Worm (Caenorhabditis elegans) whole organism, L2 larva: Measurements from ENCODE around the gene srh-112.
"Not testable (repeated sequence)": the region's sequence is repeated elsewhere in the genome, so short reads cannot be mapped to it uniquely, and the experiment has no call there.

ENCODE experiments used
- C34F6.9 ChIP-seq: fragments of 150-350 bp; optimal IDR thresholded peaks from 2 replicates; lab custom pipeline; 2014; ENCODE audit warnings: missing biosample characterization, missing genetic modification characterization
- F13H6.1 ChIP-seq: sonication (generic microtip); optimal IDR thresholded peaks from 2 replicates; lab custom pipeline; 2016; ENCODE audit warnings: missing genetic modification characterization, missing compliant biosample characterization
- R02D3.7 ChIP-seq: fragments of 150-350 bp; optimal IDR thresholded peaks from 2 replicates; lab custom pipeline; 2014; ENCODE audit warnings: missing biosample characterization, missing genetic modification characterization
- Y55F3AM.14 ChIP-seq: fragments of 200-800 bp; sonication (Bioruptor generic); optimal IDR thresholded peaks from 2 replicates; lab custom pipeline; 2018; ENCODE audit warnings: mild to moderate bottlenecking, missing genetic modification characterization, missing compliant biosample characterization
- ZK546.5 ChIP-seq: sonication (generic microtip); optimal IDR thresholded peaks from 2 replicates; lab custom pipeline; 2017; ENCODE audit warnings: missing biosample characterization, missing genetic modification characterization
- alr-1 ChIP-seq: fragments of 150-350 bp; optimal IDR thresholded peaks from 2 replicates; lab custom pipeline; 2014; ENCODE audit warnings: missing biosample characterization, missing genetic modification characterization
- ama-1 ChIP-seq: fragments of 150-350 bp; optimal IDR thresholded peaks from 2 replicates; lab custom pipeline; 2018; ENCODE audit warnings: inconsistent platforms
- blmp-1 ChIP-seq: sonication (generic microtip); optimal IDR thresholded peaks from 2 replicates; lab custom pipeline; 2017; ENCODE audit warnings: missing genetic modification characterization, mild to moderate bottlenecking, missing compliant biosample characterization, antibody characterized with exemption, moderate library complexity; ENCODE audit not compliant: insufficient read depth
- ceh-16 ChIP-seq: fragments of 150-350 bp; optimal IDR thresholded peaks from 2 replicates; lab custom pipeline; 2014; ENCODE audit warnings: missing biosample characterization, missing genetic modification characterization
- ceh-82 ChIP-seq: fragments of 150-350 bp; optimal IDR thresholded peaks from 2 replicates; lab custom pipeline; 2014; ENCODE audit warnings: missing biosample characterization, missing genetic modification characterization
- egl-27 ChIP-seq: sonication (generic microtip); optimal IDR thresholded peaks from 3 replicates; lab custom pipeline; 2017; ENCODE audit warnings: missing biosample characterization, missing genetic modification reagents, missing genetic modification characterization
- elt-1 ChIP-seq: fragments of 150-350 bp; optimal IDR thresholded peaks from 2 replicates; lab custom pipeline; 2014; ENCODE audit warnings: missing biosample characterization, missing genetic modification characterization
- elt-3 ChIP-seq: sonication (generic microtip); optimal IDR thresholded peaks from 2 replicates; lab custom pipeline; 2017; ENCODE audit warnings: missing biosample characterization, missing genetic modification characterization
- fos-1 ChIP-seq: fragments of 150-350 bp; optimal IDR thresholded peaks from 2 replicates; lab custom pipeline; 2014; ENCODE audit warnings: missing biosample characterization, missing genetic modification characterization
- lin-11 ChIP-seq: fragments of 150-350 bp; sonication (generic microtip); optimal IDR thresholded peaks from 2 replicates; lab custom pipeline; 2014; ENCODE audit warnings: missing biosample characterization, missing genetic modification characterization, inconsistent platforms, mixed read lengths
- lin-13 ChIP-seq: fragments of 150-350 bp; optimal IDR thresholded peaks from 2 replicates; lab custom pipeline; 2014; ENCODE audit warnings: missing biosample characterization, missing genetic modification reagents, missing genetic modification characterization
- lsy-2 ChIP-seq, 2 experiments: fragments of 150-350 bp in 1 of 2; sonication (generic microtip) in 1 of 2; optimal IDR thresholded peaks; 2 replicates each; lab custom pipeline; 2014 to 2017; ENCODE audit warnings: missing biosample characterization in 2 of 2, missing genetic modification characterization in 2 of 2
- mab-5 ChIP-seq: fragments of 150-350 bp; optimal IDR thresholded peaks from 2 replicates; lab custom pipeline; 2014; ENCODE audit warnings: missing biosample characterization, missing genetic modification characterization
- mbf-1 ChIP-seq: sonication (generic microtip); optimal IDR thresholded peaks from 2 replicates; lab custom pipeline; 2017; ENCODE audit warnings: missing biosample characterization, missing genetic modification characterization
- mdl-1 ChIP-seq, 2 experiments: fragments of 150-350 bp in 1 of 2; sonication (generic microtip) in 1 of 2; optimal IDR thresholded peaks; 2 replicates each; lab custom pipeline; 2017; ENCODE audit warnings: missing biosample characterization in 2 of 2, missing genetic modification characterization in 2 of 2
- nhr-10 ChIP-seq: sonication (generic microtip); optimal IDR thresholded peaks from 2 replicates; lab custom pipeline; 2017; ENCODE audit warnings: missing biosample characterization, missing genetic modification characterization
- nhr-11 ChIP-seq: fragments of 150-350 bp; optimal IDR thresholded peaks from 2 replicates; lab custom pipeline; 2014; ENCODE audit warnings: missing biosample characterization, missing genetic modification characterization
- nhr-12 ChIP-seq: fragments of 150-350 bp; optimal IDR thresholded peaks from 2 replicates; lab custom pipeline; 2014; ENCODE audit warnings: missing biosample characterization, missing genetic modification characterization
- nhr-21 ChIP-seq: fragments of 150-350 bp; optimal IDR thresholded peaks from 2 replicates; lab custom pipeline; 2014; ENCODE audit warnings: missing biosample characterization, missing genetic modification characterization
- nhr-23 ChIP-seq: fragments of 150-350 bp; optimal IDR thresholded peaks from 2 replicates; lab custom pipeline; 2014; ENCODE audit warnings: missing biosample characterization, missing genetic modification reagents, missing genetic modification characterization
- nhr-25 ChIP-seq: fragments of 150-350 bp; sonication (generic microtip); optimal IDR thresholded peaks from 3 replicates; lab custom pipeline; 2014; ENCODE audit warnings: missing biosample characterization, missing genetic modification characterization
- nhr-6 ChIP-seq: fragments of 150-350 bp; optimal IDR thresholded peaks from 2 replicates; lab custom pipeline; 2014; ENCODE audit warnings: missing biosample characterization, missing genetic modification characterization
- nhr-77 ChIP-seq: fragments of 150-350 bp; optimal IDR thresholded peaks from 2 replicates; lab custom pipeline; 2014; ENCODE audit warnings: missing biosample characterization, missing genetic modification characterization
- peb-1 ChIP-seq: fragments of 150-350 bp; optimal IDR thresholded peaks from 2 replicates; lab custom pipeline; 2014; ENCODE audit warnings: missing biosample characterization, missing genetic modification characterization
- sem-4 ChIP-seq: fragments of 150-350 bp; optimal IDR thresholded peaks from 2 replicates; lab custom pipeline; 2014; ENCODE audit warnings: missing biosample characterization, missing genetic modification reagents, missing genetic modification characterization
- skn-1 ChIP-seq: sonication (generic microtip); optimal IDR thresholded peaks from 2 replicates; lab custom pipeline; 2017; ENCODE audit warnings: missing biosample characterization, missing genetic modification characterization
- sma-3 ChIP-seq: sonication (generic microtip); optimal IDR thresholded peaks from 2 replicates; lab custom pipeline; 2016; ENCODE audit warnings: missing genetic modification reagents, missing genetic modification characterization, missing compliant biosample characterization
- snpc-4 ChIP-seq: fragments of 150-350 bp; optimal IDR thresholded peaks from 2 replicates; lab custom pipeline; 2014; ENCODE audit warnings: missing biosample characterization, missing genetic modification characterization
- unc-39 ChIP-seq: fragments of 150-350 bp; optimal IDR thresholded peaks from 2 replicates; lab custom pipeline; 2014; ENCODE audit warnings: missing biosample characterization, missing genetic modification characterization
- unc-62 ChIP-seq: fragments of 150-350 bp; optimal IDR thresholded peaks from 2 replicates; lab custom pipeline; 2014; ENCODE audit warnings: missing biosample characterization, missing genetic modification reagents, missing genetic modification characterization
- zag-1 ChIP-seq: fragments of 150-350 bp; optimal IDR thresholded peaks from 2 replicates; lab custom pipeline; 2014; ENCODE audit warnings: missing biosample characterization, missing genetic modification characterization
- ztf-1 ChIP-seq: fragments of 200-800 bp; sonication (Bioruptor generic); conservative IDR thresholded peaks from 2 replicates; pipeline ENCODE4 v1.3.6; 2022; ENCODE audit warnings: missing genetic modification characterization, missing compliant biosample characterization
- ztf-4 ChIP-seq: fragments of 150-350 bp; optimal IDR thresholded peaks from 2 replicates; lab custom pipeline; 2014; ENCODE audit warnings: missing biosample characterization, missing genetic modification characterization

srh-112 gene

DNA sequence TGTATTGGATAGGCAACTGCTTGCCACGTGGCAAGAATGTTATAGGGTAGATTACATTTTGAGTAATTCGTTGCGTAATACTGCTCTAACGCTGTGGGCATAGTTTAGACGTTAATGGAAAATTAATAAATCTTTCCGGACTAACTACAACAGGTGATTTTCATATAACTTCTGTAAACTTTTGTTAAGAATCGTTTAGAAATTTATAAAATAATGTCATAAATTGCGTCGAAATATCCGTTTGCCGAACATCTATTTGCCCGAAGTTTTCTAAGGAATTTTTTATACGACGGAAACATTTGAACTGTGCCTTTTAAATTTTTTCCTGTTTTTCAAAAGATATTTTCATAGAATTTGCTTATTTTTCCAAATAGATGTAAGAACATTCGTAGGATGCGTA is at the start of gene srh-112:
Gene srh-112, minus strand, starts transcription at position 101 of the 400 bp plus-strand sequence.
- TF ChIP-seq nhr-12 (tag; lab: Kevin White, UChicago) (no peak), nhr-11 (tag; lab: Kevin White, UChicago) (no peak), ztf-1 (no peak), lin-11 (no peak), ama-1 (lab: Kevin White, UChicago) (no peak), C34F6.9 (tag; lab: Kevin White, UChicago) (no peak)
- TF ChIP-seq, all 48 proteins: peak for 0

DNA sequence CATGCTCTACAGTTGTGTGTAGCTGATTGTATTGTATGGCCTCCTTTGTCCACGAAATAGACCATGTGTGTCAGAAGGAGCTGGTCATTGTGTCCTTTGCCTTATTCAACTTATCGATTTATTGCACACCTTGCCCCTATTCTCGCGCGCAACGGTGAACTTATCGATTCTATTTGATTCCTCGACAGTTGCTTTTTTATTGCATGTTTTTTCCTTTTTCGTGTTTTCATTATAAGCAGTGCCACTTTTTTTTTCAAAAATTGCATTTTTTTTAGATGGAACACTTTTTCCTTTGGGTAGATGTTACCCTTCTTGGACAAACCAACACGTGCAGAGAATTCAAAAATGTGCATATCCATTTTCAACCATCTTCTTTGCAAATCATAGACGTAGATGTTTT is 47.2 kb upstream of the srh-112 start, which contains the start of gene K10G4.10:
Gene K10G4.10, plus strand, starts transcription at position 301 of the 400 bp plus-strand sequence.
- no peak for TF ChIP-seq blmp-1 (tag; lab: Kevin White, UChicago)
- TF ChIP-seq alr-1 (tag; lab: Kevin White, UChicago): no peak
- TF ChIP-seq nhr-77 (tag; lab: Kevin White, UChicago): no peak
- no peak for TF ChIP-seq fos-1 (tag; lab: Kevin White, UChicago)
- TF ChIP-seq unc-39 (tag; lab: Kevin White, UChicago): no peak
- no peak for TF ChIP-seq sem-4 (tag; lab: Kevin White, UChicago)
- no peak for TF ChIP-seq snpc-4 (tag; lab: Kevin White, UChicago)
- TF ChIP-seq ama-1 (lab: Kevin White, UChicago): no peak
- TF ChIP-seq nhr-23 (tag; lab: Kevin White, UChicago): no peak
- no peak for TF ChIP-seq lsy-2 (tag; optimal IDR thresholded peaks at IDR 0.05; lab: Kevin White, UChicago)
- no peak for TF ChIP-seq F13H6.1 (tag; lab: Kevin White, UChicago)
- TF ChIP-seq nhr-21: no peak
- no peak for TF ChIP-seq R02D3.7
- TF ChIP-seq ceh-82 (tag; lab: Kevin White, UChicago): no peak
- no peak for TF ChIP-seq nhr-11 (tag; lab: Kevin White, UChicago)
- TF ChIP-seq Y55F3AM.14 (GFP tag; lab: Kevin White, UChicago): no peak
- no peak for TF ChIP-seq elt-1 (tag; lab: Kevin White, UChicago)
- TF ChIP-seq, all 48 proteins: peak for 0

DNA sequence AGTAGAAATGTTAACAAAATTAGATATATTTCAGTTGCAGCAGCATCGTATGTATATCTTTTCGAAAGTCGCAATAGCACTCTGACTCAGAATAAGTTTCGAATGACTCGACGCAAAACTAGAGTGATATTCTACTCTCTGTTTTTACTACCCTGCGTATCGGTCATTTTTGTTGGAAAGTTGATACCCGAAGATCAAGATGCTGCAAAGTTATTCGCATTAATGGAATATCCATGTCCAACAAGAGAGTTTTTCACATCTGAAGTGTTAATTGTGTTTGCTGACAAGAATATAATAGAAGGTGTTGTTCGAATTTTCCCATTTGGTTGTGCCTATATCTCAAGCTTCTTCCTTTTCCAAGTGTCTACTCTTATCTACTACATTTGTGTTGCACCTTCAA is 46.1 kb upstream of the srh-112 start:
- TF ChIP-seq unc-62 (GFP tag; lab: Kevin White, UChicago) (no peak), ceh-82 (tag; lab: Kevin White, UChicago) (no peak), nhr-21 (no peak), mdl-1 (tag; optimal IDR thresholded peaks at IDR 0.05; lab: Kevin White, UChicago) (no peak), skn-1 (tag; lab: Kevin White, UChicago) (no peak), ama-1 (lab: Kevin White, UChicago) (no peak), ZK546.5 (tag; lab: Kevin White, UChicago) (no peak), peb-1 (tag; lab: Kevin White, UChicago) (no peak), elt-3 (no peak)

DNA sequence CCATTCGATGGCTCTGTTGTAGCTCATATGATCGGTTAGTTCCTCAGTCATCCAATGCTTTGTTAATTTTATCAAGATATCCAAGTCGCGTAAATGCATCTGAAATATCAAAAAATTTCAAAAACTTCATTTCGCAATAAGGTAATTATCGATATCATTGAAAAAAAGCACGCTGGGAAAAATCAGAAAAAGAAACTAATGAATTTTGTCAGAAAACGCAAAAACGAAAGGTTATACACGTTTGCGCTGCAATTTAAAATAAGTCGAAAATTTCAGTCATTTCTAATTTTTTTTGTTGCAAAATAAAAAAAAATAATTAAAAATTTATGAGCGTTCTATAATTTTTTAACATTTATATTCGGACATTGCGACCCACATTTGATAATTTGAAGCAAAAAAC is 38.8 kb upstream of the srh-112 start, which contains the start of gene K10G4.3:
Gene K10G4.3, minus strand, starts transcription at position 101 of the 400 bp plus-strand sequence.
- not testable (repeated sequence) for TF ChIP-seq nhr-10 (tag; lab: Kevin White, UChicago); sem-4 (tag; lab: Kevin White, UChicago); lin-11

ce11 chrV:17261385-17261784 is 35.4 kb upstream of the srh-112 start:
- TF ChIP-seq zag-1: no peak
- TF ChIP-seq egl-27 (tag; lab: Kevin White, UChicago): no peak
- no peak for TF ChIP-seq nhr-10 (tag; lab: Kevin White, UChicago)
- TF ChIP-seq mbf-1 (tag; lab: Kevin White, UChicago): no peak
- TF ChIP-seq alr-1 (tag; lab: Kevin White, UChicago): no peak
- TF ChIP-seq snpc-4 (tag; lab: Kevin White, UChicago): no peak
- no peak for TF ChIP-seq ztf-4 (tag; lab: Kevin White, UChicago)
- TF ChIP-seq, all 48 proteins: peak for 0

- TF ChIP-seq ceh-16 (tag; lab: Kevin White, UChicago) (no peak), lin-13 (GFP tag; lab: Kevin White, UChicago) (no peak), nhr-12 (tag; lab: Kevin White, UChicago) (no peak), mab-5 (tag; lab: Kevin White, UChicago) (no peak), nhr-25 (tag; lab: Kevin White, UChicago) (no peak), mbf-1 (tag; lab: Kevin White, UChicago) (no peak), nhr-23 (tag; lab: Kevin White, UChicago) (no peak), Y55F3AM.14 (GFP tag; lab: Kevin White, UChicago) (no peak), sem-4 (tag; lab: Kevin White, UChicago) (no peak), skn-1 (tag; lab: Kevin White, UChicago) (no peak), sma-3 (GFP tag; lab: Kevin White, UChicago) (no peak), C34F6.9 (tag; lab: Kevin White, UChicago) (no peak), ZK546.5 (tag; lab: Kevin White, UChicago) (no peak), nhr-6 (tag; lab: Kevin White, UChicago) (no peak), nhr-11 (tag; lab: Kevin White, UChicago) (no peak), fos-1 (tag; lab: Kevin White, UChicago) (no peak)
Observed at ce11 chrV:17258868-17259267, 32.8 kb upstream of the srh-112 start, which contains the start of gene fbxa-85. Gene fbxa-85, plus strand, starts transcription at chrV:17259168.
